Worm (Caenorhabditis elegans) whole organism, mixed stage, embryonic: ENCODE results near the gene F37A4.2.

Experiments used
- M03D4.4 ChIP-seq: sonication (generic microtip); optimal IDR thresholded peaks from 2 replicates; lab custom pipeline; 2017; ENCODE audit warnings: mild to moderate bottlenecking, missing genetic modification characterization, missing compliant biosample characterization
- bed-3 ChIP-seq: fragments of 200-800 bp; sonication (Bioruptor generic); optimal IDR thresholded peaks from 3 replicates; lab custom pipeline; 2018; ENCODE audit warnings: mild to moderate bottlenecking, missing genetic modification characterization, moderate library complexity, missing compliant biosample characterization
- ceh-39 ChIP-seq: fragments of 150-350 bp; optimal IDR thresholded peaks from 2 replicates; lab custom pipeline; 2014; ENCODE audit warnings: missing biosample characterization, missing genetic modification characterization
- ceh-83 ChIP-seq: fragments of 200-800 bp; sonication (Bioruptor generic); optimal IDR thresholded peaks from 2 replicates; lab custom pipeline; 2018; ENCODE audit warnings: mild to moderate bottlenecking, missing genetic modification characterization, missing compliant biosample characterization
- ces-1 ChIP-seq: fragments of 150-350 bp; optimal IDR thresholded peaks from 2 replicates; lab custom pipeline; 2014; ENCODE audit warnings: missing biosample characterization, missing genetic modification reagents, missing genetic modification characterization
- elt-1 ChIP-seq: sonication (generic microtip); optimal IDR thresholded peaks from 2 replicates; lab custom pipeline; 2017; ENCODE audit warnings: missing genetic modification characterization, mild to moderate bottlenecking, missing compliant biosample characterization, antibody characterized with exemption, moderate library complexity, borderline replicate concordance; ENCODE audit not compliant: insufficient read depth
- elt-3 ChIP-seq: fragments of 150-350 bp; optimal IDR thresholded peaks from 2 replicates; lab custom pipeline; 2014; ENCODE audit warnings: missing biosample characterization, missing genetic modification characterization
- flh-1 ChIP-seq: fragments of 200-800 bp; sonication (Bioruptor generic); optimal IDR thresholded peaks from 2 replicates; lab custom pipeline; 2018; ENCODE audit warnings: mild to moderate bottlenecking, missing genetic modification characterization, moderate library complexity, missing compliant biosample characterization
- ham-2 ChIP-seq: fragments of 200-800 bp; sonication (Bioruptor generic); optimal IDR thresholded peaks from 2 replicates; lab custom pipeline; 2018; ENCODE audit warnings: mild to moderate bottlenecking, missing genetic modification characterization, missing compliant biosample characterization
- lin-13 ChIP-seq: fragments of 150-350 bp; optimal IDR thresholded peaks from 2 replicates; lab custom pipeline; 2014; ENCODE audit warnings: missing biosample characterization, missing genetic modification characterization
- mab-5 ChIP-seq: fragments of 150-350 bp; optimal IDR thresholded peaks from 2 replicates; lab custom pipeline; 2014; ENCODE audit warnings: missing biosample characterization, missing genetic modification characterization
- mep-1 ChIP-seq: fragments of 150-350 bp; optimal IDR thresholded peaks from 2 replicates; lab custom pipeline; 2017; ENCODE audit warnings: missing biosample characterization, missing genetic modification reagents, missing genetic modification characterization, inconsistent platforms
- nhr-237 ChIP-seq: fragments of 150-350 bp; optimal IDR thresholded peaks from 2 replicates; lab custom pipeline; 2014; ENCODE audit warnings: missing biosample characterization, missing genetic modification characterization
- nhr-28 ChIP-seq: fragments of 150-350 bp; optimal IDR thresholded peaks from 2 replicates; lab custom pipeline; 2014; ENCODE audit warnings: missing biosample characterization, missing genetic modification characterization
- nhr-76 ChIP-seq: sonication (generic microtip); optimal IDR thresholded peaks from 2 replicates; lab custom pipeline; 2017; ENCODE audit warnings: missing biosample characterization, missing genetic modification characterization
- snpc-4 ChIP-seq: fragments of 150-350 bp; optimal IDR thresholded peaks from 2 replicates; lab custom pipeline; 2014; ENCODE audit warnings: missing biosample characterization, missing genetic modification characterization
- ztf-11 ChIP-seq: fragments of 150-350 bp; optimal IDR thresholded peaks from 2 replicates; lab custom pipeline; 2014; ENCODE audit warnings: missing biosample characterization, missing genetic modification characterization

F37A4.2 gene

DNA sequence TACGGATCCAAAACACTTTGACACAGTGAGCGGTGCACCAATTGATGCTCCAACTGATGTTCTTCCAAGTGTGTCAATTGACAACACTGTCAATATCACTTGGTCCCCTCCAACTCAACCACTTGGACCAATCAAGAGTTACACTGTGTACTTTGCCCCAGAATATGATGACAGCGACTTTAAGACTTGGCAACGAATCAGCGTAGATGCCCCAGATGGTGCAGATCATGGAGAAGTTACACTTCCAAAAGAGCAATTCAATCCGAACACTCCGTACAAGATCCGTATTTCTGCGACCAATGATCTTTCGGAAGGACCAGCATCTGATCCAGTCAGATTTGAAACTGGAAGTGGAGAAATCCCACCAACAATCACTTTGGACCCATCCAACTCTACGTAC lies 30.4 kb downstream of the F37A4.2 start:
- TF ChIP-seq ham-2 (GFP tag; lab: Kevin White, UChicago): no peak
- TF ChIP-seq elt-1 (tag; lab: Kevin White, UChicago): no peak

DNA sequence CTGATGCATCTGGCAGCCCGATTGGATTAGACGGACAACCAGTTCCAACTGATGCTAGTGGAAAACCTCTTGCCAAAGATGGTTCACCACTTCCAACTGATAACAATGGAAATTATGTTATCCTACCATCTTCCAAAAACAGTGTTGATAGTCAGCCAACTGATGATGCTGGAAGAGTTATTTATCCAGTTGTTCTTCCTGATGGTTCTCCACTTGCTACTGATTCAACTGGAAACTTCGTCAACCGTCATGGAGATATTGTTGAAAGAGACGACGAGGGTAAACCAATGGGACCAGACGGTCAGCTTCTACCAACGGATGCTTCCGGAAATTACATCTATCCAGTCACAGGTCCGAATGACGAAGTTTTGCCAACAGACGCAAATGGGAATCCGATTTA lies 34.5 kb downstream of the F37A4.2 start:
- TF ChIP-seq mab-5 (tag; lab: Kevin White, UChicago): no peak
- TF ChIP-seq ztf-11 (tag; lab: Kevin White, UChicago): no peak
- no peak for TF ChIP-seq ceh-39 (tag; lab: Kevin White, UChicago)
- TF ChIP-seq ces-1: no peak
- no peak for TF ChIP-seq lin-13 (tag; lab: Kevin White, UChicago)
- no peak for TF ChIP-seq nhr-76
- TF ChIP-seq elt-3 (tag; lab: Kevin White, UChicago): no peak
- no peak for TF ChIP-seq ceh-83 (GFP tag; lab: Kevin White, UChicago)
- no peak for TF ChIP-seq flh-1
- TF ChIP-seq snpc-4 (tag; lab: Kevin White, UChicago): no peak
- TF ChIP-seq M03D4.4: no peak
- no peak for TF ChIP-seq nhr-28 (tag; lab: Kevin White, UChicago)
- TF ChIP-seq nhr-237: no peak
- no peak for TF ChIP-seq bed-3 (GFP tag; lab: Kevin White, UChicago)
- TF ChIP-seq mep-1 (tag; lab: Kevin White, UChicago): no peak
